Worm (Caenorhabditis elegans): ENCODE measurements around the gene cht-3.

DNA sequence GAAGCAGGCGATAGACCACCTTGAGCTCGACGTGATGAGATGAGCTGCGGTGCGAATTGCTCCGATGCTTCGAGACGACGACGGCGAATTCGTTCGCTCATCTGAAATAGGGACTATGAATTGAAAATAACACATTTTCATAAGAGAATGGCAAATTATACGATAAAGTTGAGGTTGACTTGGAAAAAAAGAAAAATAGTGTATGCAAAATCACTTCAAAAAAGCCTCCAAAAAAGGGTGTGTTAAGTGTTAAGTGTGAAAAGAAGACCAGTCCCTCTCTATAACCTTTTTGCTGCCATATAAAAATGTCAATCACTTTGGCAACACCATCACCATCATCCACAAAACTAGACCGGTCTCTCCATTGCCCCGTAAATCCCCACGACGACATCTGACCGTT is 16.6 kb upstream of the cht-3 start, which contains the start of gene prkl-1:
- TF ChIP-seq nhr-76 (tag; optimal IDR thresholded peaks at IDR 0.05), result no peak
- TF ChIP-seq daf-16 (GFP tag; optimal IDR thresholded peaks at IDR 0.05), result no peak
- no peak for TF ChIP-seq daf-16 (tag; optimal IDR thresholded peaks at IDR 0.05)
- TF ChIP-seq pqm-1 (tag; optimal IDR thresholded peaks at IDR 0.05), result no peak
